Worm (Caenorhabditis elegans) whole organism, L4 larva: ENCODE results near the gene tdp-1.
A peak's percentile ranks its signal among the peaks of the same experiment; 100 is the strongest.

Experiments used
- F26F4.8 ChIP-seq: fragments of 200-800 bp; sonication (Bioruptor generic); conservative IDR thresholded peaks from 2 replicates; pipeline ENCODE4 v1.3.6; 2022; ENCODE audit warnings: missing genetic modification characterization, missing compliant biosample characterization
- F37D6.2 ChIP-seq: sonication (generic microtip); optimal IDR thresholded peaks from 2 replicates; lab custom pipeline; 2016; ENCODE audit warnings: mild to moderate bottlenecking, missing genetic modification characterization, missing compliant biosample characterization
- T26A8.4 ChIP-seq: fragments of 200-800 bp; sonication (Bioruptor generic); IDR thresholded peaks from 2 replicates; pipeline ENCODE4 v1.3.6; 2022; ENCODE audit warnings: missing genetic modification characterization, missing compliant biosample characterization
- Y105C5A.15 ChIP-seq: fragments of 200-800 bp; sonication (Bioruptor generic); IDR thresholded peaks from 2 replicates; pipeline ENCODE4 v1.3.6; 2022; ENCODE audit warnings: missing genetic modification characterization, missing compliant biosample characterization
- ama-1 ChIP-seq: fragments of 150-350 bp; optimal IDR thresholded peaks from 2 replicates; lab custom pipeline; 2014; ENCODE audit warnings: inconsistent platforms, mixed read lengths
- ceh-44 ChIP-seq: fragments of 200-800 bp; sonication (Bioruptor generic); IDR thresholded peaks from 2 replicates; pipeline ENCODE4 v1.3.6; 2022; ENCODE audit warnings: missing genetic modification reagents, missing genetic modification characterization, missing compliant biosample characterization
- ceh-82 ChIP-seq: sonication (generic microtip); optimal IDR thresholded peaks from 2 replicates; lab custom pipeline; 2017; ENCODE audit warnings: missing biosample characterization, missing genetic modification characterization
- cey-2 ChIP-seq: sonication (generic microtip); optimal IDR thresholded peaks from 3 replicates; lab custom pipeline; 2017; ENCODE audit warnings: missing genetic modification characterization, mild to moderate bottlenecking, missing compliant biosample characterization, antibody characterized with exemption, borderline replicate concordance; ENCODE audit not compliant: insufficient read depth
- daf-16 ChIP-seq, 3 experiments: sonication (generic microtip); optimal IDR thresholded peaks; 2 replicates each; lab custom pipeline; 2016 to 2017; ENCODE audit warnings: missing genetic modification characterization in 3 of 3, missing genetic modification reagents in 3 of 3, mild to moderate bottlenecking in 2 of 3, missing compliant biosample characterization in 2 of 3, missing biosample characterization in 1 of 3, moderate library complexity in 1 of 3
- daf-19 ChIP-seq: fragments of 200-800 bp; sonication (Bioruptor generic); conservative IDR thresholded peaks from 2 replicates; pipeline ENCODE4 v1.3.6; 2022; ENCODE audit warnings: missing genetic modification characterization, missing compliant biosample characterization
- dmd-6 ChIP-seq: fragments of 200-800 bp; sonication (Bioruptor generic); IDR thresholded peaks from 2 replicates; pipeline ENCODE4 v1.3.6; 2022; ENCODE audit warnings: missing genetic modification reagents, missing genetic modification characterization, missing compliant biosample characterization
- duxl-1 ChIP-seq: sonication (generic microtip); optimal IDR thresholded peaks from 2 replicates; lab custom pipeline; 2016; ENCODE audit warnings: mild to moderate bottlenecking, missing genetic modification characterization, moderate library complexity, missing compliant biosample characterization; ENCODE audit not compliant: poor library complexity
- egl-27 ChIP-seq: sonication (generic microtip); optimal IDR thresholded peaks from 3 replicates; lab custom pipeline; 2017; ENCODE audit warnings: missing biosample characterization, missing genetic modification reagents, missing genetic modification characterization
- egl-43 ChIP-seq: fragments of 200-800 bp; sonication (Bioruptor generic); IDR thresholded peaks from 2 replicates; pipeline ENCODE4 v1.3.6; 2022; ENCODE audit warnings: missing genetic modification reagents, missing genetic modification characterization, missing compliant biosample characterization
- fkh-10 ChIP-seq: fragments of 150-350 bp; optimal IDR thresholded peaks from 2 replicates; lab custom pipeline; 2014; ENCODE audit warnings: missing biosample characterization, missing genetic modification reagents, missing genetic modification characterization
- hlh-11 ChIP-seq: fragments of 200-800 bp; sonication (Bioruptor generic); optimal IDR thresholded peaks from 2 replicates; lab custom pipeline; 2018; ENCODE audit warnings: mild to moderate bottlenecking, missing genetic modification characterization, missing compliant biosample characterization
- hlh-30 ChIP-seq: sonication (generic microtip); optimal IDR thresholded peaks from 2 replicates; lab custom pipeline; 2017; ENCODE audit warnings: antibody characterized with exemption, mild to moderate bottlenecking, missing genetic modification characterization, missing compliant biosample characterization; ENCODE audit not compliant: insufficient read depth
- hmg-1.1 ChIP-seq: fragments of 200-800 bp; sonication (Bioruptor generic); IDR thresholded peaks from 2 replicates; pipeline ENCODE4 v1.3.6; 2022; ENCODE audit warnings: missing genetic modification reagents, missing genetic modification characterization, missing compliant biosample characterization
- lin-15B ChIP-seq: fragments of 150-350 bp; sonication (generic microtip); optimal IDR thresholded peaks from 3 replicates; lab custom pipeline; 2014; ENCODE audit warnings: missing biosample characterization, missing genetic modification characterization
- lin-29 ChIP-seq: fragments of 200-800 bp; sonication (Bioruptor generic); IDR thresholded peaks from 2 replicates; pipeline ENCODE4 v1.3.6; 2022; ENCODE audit warnings: missing genetic modification reagents, missing genetic modification characterization, missing compliant biosample characterization
- lin-38 ChIP-seq: fragments of 200-800 bp; sonication (Bioruptor generic); IDR thresholded peaks from 2 replicates; pipeline ENCODE4 v1.3.6; 2022; ENCODE audit warnings: missing genetic modification reagents, missing genetic modification characterization, missing compliant biosample characterization
- lin-39 ChIP-seq: fragments of 150-350 bp; optimal IDR thresholded peaks from 2 replicates; lab custom pipeline; 2014; ENCODE audit warnings: missing biosample characterization, missing genetic modification reagents, missing genetic modification characterization
- lsy-2 ChIP-seq, 2 experiments: fragments of 150-350 bp in 1 of 2; sonication (generic microtip) in 1 of 2; optimal IDR thresholded peaks; 2 replicates each; lab custom pipeline; 2014 to 2017; ENCODE audit warnings: missing biosample characterization in 2 of 2, missing genetic modification characterization in 2 of 2
- mes-2 ChIP-seq: sonication (generic microtip); optimal IDR thresholded peaks from 2 replicates; lab custom pipeline; 2016; ENCODE audit warnings: missing genotype, mild to moderate bottlenecking, missing genetic modification characterization, missing compliant biosample characterization; ENCODE audit not compliant: poor library complexity, severe bottlenecking
- mxl-2 ChIP-seq: fragments of 200-800 bp; sonication (Bioruptor generic); conservative IDR thresholded peaks from 2 replicates; pipeline ENCODE4 v1.3.6; 2022; ENCODE audit warnings: missing genetic modification reagents, missing genetic modification characterization, missing compliant biosample characterization
- mxl-3 ChIP-seq: fragments of 200-800 bp; sonication (Bioruptor generic); optimal IDR thresholded peaks from 2 replicates; lab custom pipeline; 2018; ENCODE audit warnings: mild to moderate bottlenecking, missing genetic modification characterization, missing compliant biosample characterization
- nhr-102 ChIP-seq: sonication (generic microtip); optimal IDR thresholded peaks from 2 replicates; lab custom pipeline; 2016; ENCODE audit warnings: mild to moderate bottlenecking, missing genetic modification characterization, moderate library complexity, missing compliant biosample characterization
- nhr-11 ChIP-seq: fragments of 150-350 bp; optimal IDR thresholded peaks from 2 replicates; lab custom pipeline; 2014; ENCODE audit warnings: missing biosample characterization, missing genetic modification characterization
- nhr-111 ChIP-seq: fragments of 200-800 bp; sonication (Bioruptor generic); optimal IDR thresholded peaks from 2 replicates; lab custom pipeline; 2018; ENCODE audit warnings: mild to moderate bottlenecking, missing genetic modification characterization, missing compliant biosample characterization
- nhr-41 ChIP-seq: fragments of 200-800 bp; sonication (Bioruptor generic); IDR thresholded peaks from 2 replicates; pipeline ENCODE4 v1.3.6; 2022; ENCODE audit warnings: missing genetic modification reagents, missing genetic modification characterization, missing compliant biosample characterization
- nhr-42 ChIP-seq: fragments of 200-800 bp; sonication (Bioruptor generic); IDR thresholded peaks from 2 replicates; pipeline ENCODE4 v1.3.6; 2022; ENCODE audit warnings: missing genetic modification characterization, missing compliant biosample characterization
- nhr-77 ChIP-seq: fragments of 150-350 bp; optimal IDR thresholded peaks from 2 replicates; lab custom pipeline; 2014; ENCODE audit warnings: missing biosample characterization, missing genetic modification characterization
- php-3 ChIP-seq: fragments of 200-800 bp; sonication (Bioruptor generic); IDR thresholded peaks from 2 replicates; pipeline ENCODE4 v1.3.6; 2022; ENCODE audit warnings: missing genetic modification reagents, missing genetic modification characterization, missing compliant biosample characterization
- rbr-2 ChIP-seq: sonication (generic microtip); optimal IDR thresholded peaks from 2 replicates; lab custom pipeline; 2016; ENCODE audit warnings: missing genotype, missing genetic modification characterization, missing compliant biosample characterization
- snpc-1.2 ChIP-seq: fragments of 200-800 bp; sonication (Bioruptor generic); IDR thresholded peaks from 2 replicates; pipeline ENCODE4 v1.3.6; 2022; ENCODE audit warnings: missing genetic modification reagents, missing genetic modification characterization, missing compliant biosample characterization
- snpc-4 ChIP-seq: fragments of 150-350 bp; optimal IDR thresholded peaks from 2 replicates; lab custom pipeline; 2014; ENCODE audit warnings: missing biosample characterization, missing genetic modification characterization
- unc-130 ChIP-seq: sonication (generic microtip); optimal IDR thresholded peaks from 2 replicates; lab custom pipeline; 2016; ENCODE audit warnings: missing genetic modification reagents, missing genetic modification characterization, missing compliant biosample characterization
- unc-39 ChIP-seq: sonication (generic microtip); optimal IDR thresholded peaks from 2 replicates; lab custom pipeline; 2017; ENCODE audit warnings: missing biosample characterization, missing genetic modification characterization
- unc-62 ChIP-seq, 3 experiments: fragments of 150-350 bp in 1 of 3; sonication (generic microtip); optimal IDR thresholded peaks in 2 of 3; peaks in 1 of 3; 1 replicate in 1 of 3; 2 replicates in 2 of 3; lab custom pipeline; 2014 to 2017; ENCODE audit warnings: missing biosample characterization in 3 of 3, missing genetic modification characterization in 3 of 3, missing genetic modification reagents in 3 of 3, missing genotype in 1 of 3
- zfp-3 ChIP-seq: fragments of 200-800 bp; sonication (Bioruptor generic); conservative IDR thresholded peaks from 2 replicates; pipeline ENCODE4 v1.3.6; 2022; ENCODE audit warnings: missing genetic modification reagents, missing genetic modification characterization, missing compliant biosample characterization
- ztf-11 ChIP-seq: fragments of 150-350 bp; optimal IDR thresholded peaks from 2 replicates; lab custom pipeline; 2014; ENCODE audit warnings: missing biosample characterization, missing genetic modification characterization

Gene tdp-1

DNA sequence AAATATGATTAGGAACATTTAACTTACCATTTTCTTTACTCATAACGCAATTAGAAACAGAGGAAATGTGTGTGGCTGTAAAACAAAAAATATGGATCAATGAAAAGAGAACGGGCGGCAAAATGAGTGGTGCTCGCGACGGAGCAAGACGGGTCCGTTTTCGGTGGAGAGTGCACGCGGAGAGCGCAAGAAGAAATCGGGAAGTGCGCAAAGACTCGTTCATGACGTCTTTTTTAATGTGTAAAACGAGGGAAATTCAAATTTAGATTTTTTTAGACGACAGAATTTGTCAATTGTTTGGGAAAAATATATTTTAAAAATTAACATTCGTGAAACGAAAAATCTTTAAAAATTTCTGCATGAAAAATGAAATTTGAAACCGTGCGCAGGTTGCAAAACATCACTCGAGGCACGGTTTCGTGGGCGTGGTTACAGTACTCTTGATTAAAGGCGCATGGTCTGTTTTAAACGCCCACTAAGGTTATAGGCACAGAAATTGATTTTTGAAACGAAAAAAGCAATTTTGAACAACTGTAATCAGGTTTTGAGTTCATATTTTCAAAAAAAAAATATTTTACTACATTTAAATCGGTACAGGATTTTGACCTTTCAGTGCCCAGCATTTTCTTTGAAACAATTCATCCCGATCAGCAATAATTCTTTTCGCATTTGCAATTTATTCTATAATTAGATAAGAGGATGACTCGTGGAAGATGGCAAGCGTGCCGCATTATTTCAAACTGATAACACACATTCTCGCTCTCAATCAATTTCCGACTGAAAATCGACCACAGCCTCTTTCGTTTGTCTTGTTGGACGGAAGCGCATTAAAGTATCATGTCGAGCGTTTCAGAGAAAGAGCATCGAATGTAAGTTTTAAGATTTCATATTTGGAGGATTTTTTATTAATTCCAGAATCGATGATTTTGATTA is 28.1 kb upstream of the tdp-1 start, which contains the start of the genes szy-20 and C18E9.5 (continued):
- peak; percentile 47 for TF ChIP-seq nhr-102 (tag; lab: Kevin White, UChicago)
- TF ChIP-seq nhr-42, result peak; percentile 52; the same call in 1 of the 2 replicates
- no peak for TF ChIP-seq lin-29 (GFP tag; lab: Robert Waterston, UW)
- no peak for TF ChIP-seq mxl-2 (GFP tag; lab: Robert Waterston, UW)
- no peak for TF ChIP-seq egl-27 (tag; lab: Kevin White, UChicago)
- TF ChIP-seq lsy-2 (tag; optimal IDR thresholded peaks at IDR 0.05; lab: Kevin White, UChicago), result peak; percentile 9 to 92
- TF ChIP-seq lin-15B (tag; lab: Kevin White, UChicago), result no peak
- peak in 1 of 2 experiments; percentile 58 for TF ChIP-seq daf-16 (GFP tag; optimal IDR thresholded peaks at IDR 0.05; lab: Kevin White, UChicago)
- TF ChIP-seq daf-16 (tag; optimal IDR thresholded peaks at IDR 0.05; lab: Kevin White, UChicago), result peak; percentile 11
- TF ChIP-seq dmd-6 (GFP tag; lab: Robert Waterston, UW), result peak; percentile 65
- TF ChIP-seq nhr-11 (tag; lab: Kevin White, UChicago), result peak; percentile 41
- peak; percentile 48 for TF ChIP-seq hlh-11 (tag; lab: Kevin White, UChicago)
- no peak for TF ChIP-seq nhr-111 (GFP tag; lab: Kevin White, UChicago)
- TF ChIP-seq nhr-41, result no peak
- TF ChIP-seq hlh-30, result peak; percentile 75
- TF ChIP-seq Y105C5A.15 (GFP tag; lab: Robert Waterston, UW), result no peak
- no peak for TF ChIP-seq ceh-82 (tag; lab: Kevin White, UChicago)
- peak; percentile 68 for TF ChIP-seq egl-43 (GFP tag; lab: Robert Waterston, UW)
- no peak for TF ChIP-seq ama-1 (lab: Kevin White, UChicago)
- no peak for TF ChIP-seq snpc-1.2 (GFP tag; lab: Robert Waterston, UW)
- no peak for TF ChIP-seq lin-39 (tag; lab: Kevin White, UChicago)
- TF ChIP-seq unc-62 (GFP tag; optimal IDR thresholded peaks at IDR 0.05 in 1 of 2; lab: Kevin White, UChicago), result peak in 1 of 2 experiments; percentile 68
- TF ChIP-seq unc-62 (tag; optimal IDR thresholded peaks at IDR 0.05; lab: Kevin White, UChicago), result no peak
- TF ChIP-seq mes-2 (tag; lab: Kevin White, UChicago), result peak; percentile 75
- TF ChIP-seq nhr-77, result peak; percentile 43
- no peak for TF ChIP-seq ceh-44 (GFP tag; lab: Robert Waterston, UW)
- no peak for TF ChIP-seq mxl-3 (GFP tag; lab: Kevin White, UChicago)
- peak; percentile 55 for TF ChIP-seq unc-130 (GFP tag; lab: Kevin White, UChicago)
- TF ChIP-seq php-3, result no peak
- TF ChIP-seq F26F4.8 (GFP tag; lab: Robert Waterston, UW), result no peak
- peak; percentile 84 for TF ChIP-seq rbr-2 (tag; lab: Kevin White, UChicago)
- TF ChIP-seq snpc-4 (tag; lab: Kevin White, UChicago), result no peak
- TF ChIP-seq fkh-10, result peak; percentile 52
- peak; percentile 65 for TF ChIP-seq F37D6.2 (tag; lab: Kevin White, UChicago)
- TF ChIP-seq daf-19, result no peak
- TF ChIP-seq T26A8.4 (GFP tag; lab: Robert Waterston, UW), result peak; percentile 61; the same call in 1 of the 2 replicates
- TF ChIP-seq cey-2 (tag; lab: Kevin White, UChicago), result no peak
- TF ChIP-seq zfp-3 (GFP tag; lab: Robert Waterston, UW), result no peak
- TF ChIP-seq lin-38, result peak; percentile 75
- TF ChIP-seq hmg-1.1 (GFP tag; lab: Robert Waterston, UW), result peak; percentile 70
- no peak for TF ChIP-seq ztf-11 (tag; lab: Kevin White, UChicago)
- no peak for TF ChIP-seq unc-39 (tag; lab: Kevin White, UChicago)
- no peak for TF ChIP-seq duxl-1 (tag; lab: Kevin White, UChicago)
